Worm (Caenorhabditis elegans) whole organism, L4/young adult: ENCODE results near the gene samp-1.

ENCODE experiments used
- W03F9.2 ChIP-seq: fragments of 150-350 bp; optimal IDR thresholded peaks from 2 replicates; lab custom pipeline; 2014; ENCODE audit warnings: missing biosample characterization, missing genetic modification characterization
- him-1 ChIP-seq: sonication (generic microtip); optimal IDR thresholded peaks from 2 replicates; lab custom pipeline; 2016; ENCODE audit warnings: missing genotype, missing genetic modification reagents, missing genetic modification characterization, missing compliant biosample characterization

DNA sequence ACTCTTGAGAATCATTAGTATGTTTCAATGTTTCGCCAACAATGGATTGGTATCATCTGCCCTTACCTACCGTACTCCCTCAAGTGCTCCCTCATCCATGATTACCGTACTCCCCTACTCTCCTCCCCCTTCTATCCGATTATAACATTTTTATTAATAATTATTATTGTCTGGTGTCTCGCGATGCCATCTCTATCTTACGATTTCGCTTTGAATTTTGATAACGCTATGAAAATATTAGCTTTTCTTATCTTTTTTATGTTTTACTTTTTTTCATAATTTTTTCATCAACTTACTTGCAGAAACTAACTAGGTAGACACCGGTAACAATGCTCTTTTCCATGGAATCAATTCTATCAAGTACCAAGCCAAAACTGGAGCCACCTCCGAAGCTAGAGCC is 21.0 kb upstream of the samp-1 start, which contains the start of gene unc-130:
- TF ChIP-seq W03F9.2 (tag; lab: Kevin White, UChicago) (no peak), him-1 (no peak)
